Worm (Caenorhabditis elegans) whole organism, early embryonic: ENCODE results near the gene F43G6.7.

Experiments
- ama-1 ChIP-seq: fragments of 150-350 bp; optimal IDR thresholded peaks from 2 replicates; lab custom pipeline; 2014
- ceh-36 ChIP-seq: sonication (generic microtip); optimal IDR thresholded peaks from 2 replicates; lab custom pipeline; 2016; ENCODE audit warnings: missing genetic modification characterization, inconsistent platforms, missing compliant biosample characterization
- flt-1 ChIP-seq: fragments of 200-800 bp; sonication (Bioruptor generic); IDR thresholded peaks from 2 replicates; pipeline ENCODE4 v1.3.6; 2022; ENCODE audit warnings: missing genetic modification characterization, missing compliant biosample characterization
- hmg-4 ChIP-seq: fragments of 200-800 bp; sonication (Bioruptor generic); optimal IDR thresholded peaks from 2 replicates; lab custom pipeline; 2018; ENCODE audit warnings: mild to moderate bottlenecking, missing genetic modification characterization, missing compliant biosample characterization
- hnd-1 ChIP-seq: sonication (generic microtip); optimal IDR thresholded peaks from 2 replicates; lab custom pipeline; 2016; ENCODE audit warnings: missing genetic modification characterization, missing compliant biosample characterization
- scrt-1 ChIP-seq: fragments of 200-800 bp; sonication (Bioruptor generic); IDR thresholded peaks from 2 replicates; pipeline ENCODE4 v1.3.6; 2022; ENCODE audit warnings: missing genetic modification characterization, missing compliant biosample characterization
- tbx-37 ChIP-seq: fragments of 200-800 bp; sonication (Bioruptor generic); conservative IDR thresholded peaks from 2 replicates; pipeline ENCODE4 v1.3.6; 2022; ENCODE audit warnings: missing genetic modification reagents, missing genetic modification characterization, missing compliant biosample characterization
- tra-4 ChIP-seq: sonication (generic microtip); optimal IDR thresholded peaks from 2 replicates; lab custom pipeline; 2017; ENCODE audit warnings: missing genetic modification characterization, missing compliant biosample characterization

DNA sequence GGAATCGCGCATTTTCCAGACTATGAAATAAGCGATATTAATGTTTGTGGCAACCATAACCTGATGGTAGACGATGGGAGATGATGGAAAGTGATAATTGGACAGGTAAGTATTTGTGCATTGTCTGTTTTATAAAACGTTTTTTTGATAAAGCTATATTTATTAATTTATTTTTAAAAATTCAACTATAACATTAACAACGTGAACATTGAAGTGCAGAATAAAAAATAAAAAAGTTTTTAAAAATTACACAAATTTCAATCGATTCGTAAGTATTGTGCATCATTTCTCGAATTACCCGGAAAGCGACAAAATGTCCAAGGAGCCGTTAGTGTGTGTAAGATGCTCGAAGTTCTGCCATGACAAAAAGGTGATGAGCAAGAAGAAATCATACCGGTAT is 4.3 kb upstream of the F43G6.7 start, which contains the start of gene jmjd-1.1:
- TF ChIP-seq tbx-37 (no peak), hmg-4 (GFP tag; lab: Kevin White, UChicago) (no peak), ama-1 (no peak), ceh-36 (no peak), scrt-1 (GFP tag; lab: Robert Waterston, UW) (no peak), flt-1 (GFP tag; lab: Robert Waterston, UW) (no peak), hnd-1 (tag; lab: Kevin White, UChicago) (no peak), tra-4 (tag; lab: Kevin White, UChicago) (no peak)
